Fruit fly (Drosophila melanogaster) whole organism, embryonic: ENCODE data around the gene CG8774.
A peak's percentile ranks its signal among the peaks of the same experiment; 100 is the strongest.

Experiments used
- Asciz ChIP-seq: fragments of 200-800 bp; sonication (Bioruptor generic); optimal IDR thresholded peaks from 2 replicates; lab custom pipeline; 2017; ENCODE audit warnings: missing biosample characterization, mild to moderate bottlenecking, missing genetic modification characterization, missing genetic modification reagents
- Atf6 ChIP-seq: fragments of 200-800 bp; sonication (Bioruptor generic); IDR thresholded peaks from 2 replicates; pipeline ENCODE4 v1.3.6; 2022; ENCODE audit warnings: missing biosample characterization, missing genetic modification characterization
- CG10979 ChIP-seq: fragments of 200-800 bp; sonication (Bioruptor generic); optimal IDR thresholded peaks from 2 replicates; lab custom pipeline; 2018; ENCODE audit warnings: missing biosample characterization, mild to moderate bottlenecking, missing genetic modification characterization, moderate library complexity
- CG11085 ChIP-seq: fragments of 200-800 bp; sonication (Bioruptor generic); IDR thresholded peaks from 2 replicates; pipeline ENCODE4 v1.3.6; 2022; ENCODE audit warnings: missing biosample characterization, missing genetic modification characterization
- CG11504 ChIP-seq: fragments of 200-800 bp; sonication (Bioruptor generic); optimal IDR thresholded peaks from 3 replicates; lab custom pipeline; 2019; ENCODE audit warnings: missing biosample characterization, mild to moderate bottlenecking, missing genetic modification characterization, moderate library complexity
- CG12236 ChIP-seq: fragments of 200-800 bp; sonication (Bioruptor generic); optimal IDR thresholded peaks from 2 replicates; lab custom pipeline; 2016; ENCODE audit warnings: missing biosample characterization, missing genetic modification characterization
- CG12769 ChIP-seq: fragments of 200-800 bp; sonication (Bioruptor generic); optimal IDR thresholded peaks from 2 replicates; lab custom pipeline; 2019; ENCODE audit warnings: missing biosample characterization, mild to moderate bottlenecking, missing genetic modification characterization, moderate library complexity
- CG15514 ChIP-seq: fragments of 200-800 bp; sonication (Bioruptor generic); optimal IDR thresholded peaks from 3 replicates; lab custom pipeline; 2017; ENCODE audit warnings: missing biosample characterization, missing genetic modification characterization, mild to moderate bottlenecking, moderate library complexity, missing genetic modification reagents
- CG1603 ChIP-seq: fragments of 200-800 bp; sonication (Bioruptor generic); optimal IDR thresholded peaks from 2 replicates; lab custom pipeline; 2019; ENCODE audit warnings: missing biosample characterization, mild to moderate bottlenecking, missing genetic modification characterization, moderate library complexity
- CG2116 ChIP-seq: fragments of 200-800 bp; sonication (Bioruptor generic); optimal IDR thresholded peaks from 3 replicates; lab custom pipeline; 2018; ENCODE audit warnings: missing biosample characterization, mild to moderate bottlenecking, missing genetic modification characterization
- CG2678 ChIP-seq: fragments of 200-800 bp; sonication (Bioruptor generic); optimal IDR thresholded peaks from 3 replicates; lab custom pipeline; 2019; ENCODE audit warnings: missing biosample characterization, mild to moderate bottlenecking, missing genetic modification characterization, moderate library complexity
- CG2875 ChIP-seq: fragments of 200-800 bp; sonication (Bioruptor generic); optimal IDR thresholded peaks from 2 replicates; lab custom pipeline; 2017; ENCODE audit warnings: missing biosample characterization, mild to moderate bottlenecking, missing genetic modification characterization, missing genetic modification reagents
- CG32532 ChIP-seq: fragments of 200-800 bp; sonication (Bioruptor generic); IDR thresholded peaks from 2 replicates; pipeline ENCODE4 v1.3.6; 2022; ENCODE audit warnings: missing biosample characterization, missing genetic modification characterization
- CG42726 ChIP-seq: fragments of 200-800 bp; sonication (Bioruptor generic); IDR thresholded peaks from 2 replicates; pipeline ENCODE4 v1.3.6; 2022; ENCODE audit warnings: missing biosample characterization, missing genetic modification characterization; ENCODE audit not compliant: partially characterized antibody
- CG4707 ChIP-seq: fragments of 200-800 bp; sonication (Bioruptor generic); optimal IDR thresholded peaks from 2 replicates; lab custom pipeline; 2018; ENCODE audit warnings: missing biosample characterization, mild to moderate bottlenecking, missing genetic modification characterization, moderate library complexity
- CG6175 ChIP-seq: fragments of 200-800 bp; sonication (Bioruptor generic); IDR thresholded peaks from 3 replicates; pipeline ENCODE4 v1.3.6; 2022; ENCODE audit warnings: missing biosample characterization, missing genetic modification characterization
- CG6791 ChIP-seq: fragments of 200-800 bp; sonication (Bioruptor generic); IDR thresholded peaks from 3 replicates; pipeline ENCODE4 v1.3.6; 2022; ENCODE audit warnings: missing biosample characterization, missing genetic modification characterization; ENCODE audit not compliant: partially characterized antibody
- CG9932 ChIP-seq: fragments of 200-800 bp; sonication (Bioruptor generic); IDR thresholded peaks from 2 replicates; pipeline ENCODE4 v1.3.6; 2022; ENCODE audit warnings: missing biosample characterization, missing genetic modification characterization
- Dp ChIP-seq: fragments of 200-800 bp; sonication (Bioruptor generic); optimal IDR thresholded peaks from 2 replicates; lab custom pipeline; 2018; ENCODE audit warnings: missing biosample characterization, mild to moderate bottlenecking, missing genetic modification characterization, moderate library complexity
- E2f1 ChIP-seq: fragments of 200-800 bp; sonication (Bioruptor generic); IDR thresholded peaks from 2 replicates; pipeline ENCODE4 v1.3.6; 2022; ENCODE audit warnings: missing biosample characterization, missing genetic modification characterization
- HLHmδ ChIP-seq: fragments of 200-800 bp; sonication (Bioruptor generic); optimal IDR thresholded peaks from 2 replicates; lab custom pipeline; 2018; ENCODE audit warnings: missing biosample characterization, mild to moderate bottlenecking, missing genetic modification characterization, moderate library complexity
- HmgZ ChIP-seq: fragments of 200-800 bp; sonication (Bioruptor generic); optimal IDR thresholded peaks from 2 replicates; lab custom pipeline; 2018; ENCODE audit warnings: missing biosample characterization, mild to moderate bottlenecking, missing genetic modification characterization
- MTF-1 ChIP-seq: fragments of 200-800 bp; sonication (Bioruptor generic); optimal IDR thresholded peaks from 2 replicates; lab custom pipeline; 2018; ENCODE audit warnings: missing biosample characterization, mild to moderate bottlenecking, missing genetic modification characterization, borderline replicate concordance
- Meics ChIP-seq: fragments of 200-800 bp; sonication (Bioruptor generic); optimal IDR thresholded peaks from 2 replicates; lab custom pipeline; 2017; ENCODE audit warnings: missing biosample characterization, mild to moderate bottlenecking, missing genetic modification characterization
- ato ChIP-seq: fragments of 200-800 bp; sonication (Bioruptor generic); IDR thresholded peaks from 2 replicates; pipeline ENCODE4 v1.3.6; 2022; ENCODE audit warnings: missing biosample characterization, missing genetic modification characterization; ENCODE audit not compliant: partially characterized antibody
- bsh ChIP-seq, 2 experiments: fragments of 200-800 bp; sonication (Bioruptor generic); optimal IDR thresholded peaks; 2 replicates each; lab custom pipeline; 2017 to 2018; ENCODE audit warnings: mild to moderate bottlenecking in 2 of 2, missing biosample characterization in 2 of 2, missing genetic modification characterization in 2 of 2, moderate library complexity in 1 of 2
- caup ChIP-seq: fragments of 200-800 bp; sonication (Bioruptor generic); optimal IDR thresholded peaks from 3 replicates; lab custom pipeline; 2017; ENCODE audit warnings: missing biosample characterization, mild to moderate bottlenecking, missing genetic modification characterization, moderate library complexity; ENCODE audit not compliant: severe bottlenecking
- chif ChIP-seq, 2 experiments: fragments of 200-800 bp; sonication (Bioruptor generic); optimal IDR thresholded peaks; 3 replicates each; lab custom pipeline; 2016; ENCODE audit warnings: missing biosample characterization in 2 of 2, missing genetic modification characterization in 2 of 2
- ftz-f1 ChIP-seq: fragments of 200-800 bp; sonication (Bioruptor generic); optimal IDR thresholded peaks from 2 replicates; lab custom pipeline; 2016; ENCODE audit warnings: missing biosample characterization, missing genetic modification characterization
- grau ChIP-seq: fragments of 200-800 bp; optimal IDR thresholded peaks from 3 replicates; lab custom pipeline; 2019; ENCODE audit warnings: missing biosample characterization, mild to moderate bottlenecking, missing genetic modification characterization, moderate library complexity
- her ChIP-seq: fragments of 200-800 bp; sonication (Bioruptor generic); optimal IDR thresholded peaks from 2 replicates; lab custom pipeline; 2016; ENCODE audit warnings: missing biosample characterization, missing genetic modification characterization
- lab ChIP-seq: fragments of 200-800 bp; sonication (Bioruptor generic); optimal IDR thresholded peaks from 3 replicates; lab custom pipeline; 2017; ENCODE audit warnings: missing biosample characterization, missing genetic modification characterization, mild to moderate bottlenecking, moderate library complexity, missing genetic modification reagents
- lilli ChIP-seq: fragments of 200-800 bp; sonication (Bioruptor generic); optimal IDR thresholded peaks from 3 replicates; lab custom pipeline; 2016; ENCODE audit warnings: missing biosample characterization, missing genetic modification characterization
- lov ChIP-seq, 2 experiments: fragments of 200-800 bp in 1 of 2; fragments of >200 bp in 1 of 2; sonication (Bioruptor generic) in 1 of 2; IDR thresholded peaks in 1 of 2; optimal IDR thresholded peaks in 1 of 2; 2 replicates in 1 of 2; 3 replicates in 1 of 2; pipeline versions ENCODE4 v1.3.6 to Lab custom; 2017 to 2022; ENCODE audit warnings: missing biosample characterization in 1 of 2, missing genetic modification characterization in 1 of 2
- oc ChIP-seq: fragments of 200-800 bp; sonication (Bioruptor generic); optimal IDR thresholded peaks from 2 replicates; lab custom pipeline; 2018; ENCODE audit warnings: missing biosample characterization, mild to moderate bottlenecking, missing genetic modification characterization, moderate library complexity
- odd ChIP-seq: fragments of 200-800 bp; sonication (Bioruptor generic); optimal IDR thresholded peaks from 2 replicates; lab custom pipeline; 2017; ENCODE audit warnings: missing biosample characterization, mild to moderate bottlenecking, missing genetic modification characterization
- pho ChIP-seq: fragments of 200-800 bp; sonication (Bioruptor generic); optimal IDR thresholded peaks from 2 replicates; lab custom pipeline; 2016; ENCODE audit warnings: missing biosample characterization, missing genetic modification characterization
- prd ChIP-seq, 3 experiments: fragments of >200 bp in 2 of 3; fragments of 200-800 bp in 1 of 3; sonication (Bioruptor generic) in 1 of 3; optimal IDR thresholded peaks in 2 of 3; IDR thresholded peaks in 1 of 3; 2 replicates in 2 of 3; 3 replicates in 1 of 3; pipeline versions ENCODE4 v1.3.6 to Lab custom; 2017 to 2022; ENCODE audit warnings: missing biosample characterization in 1 of 3, missing genetic modification characterization in 1 of 3
- pzg ChIP-seq: fragments of 200-800 bp; sonication (Bioruptor generic); optimal IDR thresholded peaks from 3 replicates; lab custom pipeline; 2018; ENCODE audit warnings: missing biosample characterization, mild to moderate bottlenecking, missing genetic modification characterization, moderate library complexity
- rib ChIP-seq: fragments of 200-800 bp; sonication (Bioruptor generic); IDR thresholded peaks from 2 replicates; pipeline ENCODE4 v1.3.6; 2022; ENCODE audit warnings: missing biosample characterization, missing genetic modification characterization
- row ChIP-seq: fragments of 200-800 bp; sonication (Bioruptor generic); IDR thresholded peaks from 3 replicates; pipeline ENCODE4 v1.3.6; 2022; ENCODE audit warnings: missing biosample characterization, missing genetic modification characterization
- sd ChIP-seq: fragments of 200-800 bp; sonication (Bioruptor generic); optimal IDR thresholded peaks from 3 replicates; lab custom pipeline; 2018; ENCODE audit warnings: missing biosample characterization, mild to moderate bottlenecking, missing genetic modification characterization, moderate library complexity
- seq ChIP-seq: fragments of 200-800 bp; sonication (Bioruptor generic); IDR thresholded peaks from 2 replicates; pipeline ENCODE4 v1.3.6; 2022; ENCODE audit warnings: missing biosample characterization, missing genetic modification characterization
- sob ChIP-seq: fragments of 200-800 bp; sonication (Bioruptor generic); IDR thresholded peaks from 2 replicates; pipeline ENCODE4 v1.3.6; 2022; ENCODE audit warnings: missing biosample characterization, missing genetic modification characterization
- vvl ChIP-seq: fragments of 200-800 bp; sonication (Bioruptor generic); IDR thresholded peaks from 2 replicates; pipeline ENCODE4 v1.3.6; 2022; ENCODE audit warnings: missing biosample characterization, missing genetic modification characterization
- wdn ChIP-seq: fragments of 200-800 bp; sonication (Bioruptor generic); IDR thresholded peaks from 2 replicates; pipeline ENCODE4 v1.3.6; 2022; ENCODE audit warnings: missing biosample characterization, missing genetic modification characterization

Gene CG8774

dm6 chr3R:13260114-13260673 lies 38.4 kb upstream of the CG8774 start, which contains the start of gene CG11686:
Gene CG11686 (plus strand): TSS chr3R:13260356.
- TF ChIP-seq sd (tag; lab: Kevin White, UChicago) (peak; percentile 52), HLHmδ (GFP tag; lab: Kevin White, UChicago) (peak; percentile 33), rib (GFP tag; lab: Robert Waterston, UW) (0 out of 2 replicates have a peak, but pooled peaks have one; percentile 16), MTF-1 (peak; percentile 17), CG32532 (GFP tag; lab: Robert Waterston, UW) (0 out of 2 replicates have a peak, but pooled peaks have one; percentile 5), oc (tag; lab: Kevin White, UChicago) (peak; percentile 48), CG2116 (GFP tag; lab: Kevin White, UChicago) (no peak), ftz-f1 (GFP tag; lab: Kevin White, UChicago) (peak; percentile 28), CG12769 (tag; lab: Kevin White, UChicago) (peak; percentile 4), caup (GFP tag; lab: Kevin White, UChicago) (peak; percentile 17), prd (optimal IDR thresholded peaks at IDR 0.05; lab: Kevin White, UChicago) (no peak), prd (GFP tag; IDR thresholded peaks at IDR 0.05; lab: Robert Waterston, UW) (0 out of 3 replicates have a peak, but pooled peaks have one; percentile 13), CG11504 (peak; percentile 97), lov (optimal IDR thresholded peaks at IDR 0.05; lab: Kevin White, UChicago) (no peak), lov (GFP tag; IDR thresholded peaks at IDR 0.05; lab: Robert Waterston, UW) (0 out of 3 replicates have a peak, but pooled peaks have one; percentile 4), lilli (peak; percentile 6), E2f1 (GFP tag; lab: Robert Waterston, UW) (peak; percentile 29; the same call in 1 of the 2 replicates), CG10979 (tag; lab: Kevin White, UChicago) (peak; percentile 24), row (peak; percentile 90), Dp (GFP tag; lab: Kevin White, UChicago) (peak; percentile 14), Asciz (no peak), CG42726 (0 out of 2 replicates have a peak, but pooled peaks have one; percentile 48), wdn (GFP tag; lab: Robert Waterston, UW) (no peak), sob (GFP tag; lab: Robert Waterston, UW) (0 out of 2 replicates have a peak, but pooled peaks have one; percentile 17), Meics (GFP tag; lab: Kevin White, UChicago) (peak; percentile 39), lab (GFP tag; lab: Kevin White, UChicago) (peak; percentile 44), pzg (GFP tag; lab: Kevin White, UChicago) (peak; percentile 28), CG6791 (GFP tag; lab: Robert Waterston, UW) (peak; percentile 67), chif (GFP tag; optimal IDR thresholded peaks at IDR 0.05; lab: Kevin White, UChicago) (no peak), Atf6 (GFP tag; lab: Robert Waterston, UW) (0 out of 2 replicates have a peak, but pooled peaks have one; percentile 15), grau (tag; lab: Kevin White, UChicago) (peak; percentile 18), bsh (GFP tag; optimal IDR thresholded peaks at IDR 0.05; lab: Kevin White, UChicago) (peak in 1 of 2 experiments; percentile 45), CG4707 (GFP tag; lab: Kevin White, UChicago) (peak; percentile 2), vvl (GFP tag; lab: Robert Waterston, UW) (0 out of 2 replicates have a peak, but pooled peaks have one; percentile 41), CG15514 (peak; percentile 14), pho (GFP tag; lab: Kevin White, UChicago) (peak; percentile 2), her (GFP tag; lab: Kevin White, UChicago) (no peak), odd (peak; percentile 5), CG1603 (tag; lab: Kevin White, UChicago) (peak; percentile 18), CG6175 (GFP tag; lab: Robert Waterston, UW) (peak; percentile 49; the same call in 1 of the 3 replicates), ato (GFP tag; lab: Robert Waterston, UW) (peak; percentile 24; the same call in 1 of the 2 replicates), HmgZ (tag; lab: Kevin White, UChicago) (peak; percentile 4), CG2678 (tag; lab: Kevin White, UChicago) (no peak), CG12236 (GFP tag; lab: Kevin White, UChicago) (no peak), CG11085 (no peak), CG2875 (GFP tag; lab: Kevin White, UChicago) (peak; percentile 9), seq (GFP tag; lab: Robert Waterston, UW) (0 out of 2 replicates have a peak, but pooled peaks have one; percentile 8), CG9932 (0 out of 2 replicates have a peak, but pooled peaks have one; percentile 15)
